Worm (Caenorhabditis elegans) whole organism, L4/young adult: Measurements from ENCODE around the gene cpna-2.

Experiments
- W03F9.2 ChIP-seq: fragments of 150-350 bp; optimal IDR thresholded peaks from 2 replicates; lab custom pipeline; 2014; ENCODE audit warnings: missing biosample characterization, missing genetic modification characterization
- dao-5 ChIP-seq: sonication (generic microtip); optimal IDR thresholded peaks from 2 replicates; lab custom pipeline; 2016; ENCODE audit warnings: missing genotype, missing genetic modification characterization, moderate library complexity, missing compliant biosample characterization
- him-1 ChIP-seq: sonication (generic microtip); optimal IDR thresholded peaks from 2 replicates; lab custom pipeline; 2016; ENCODE audit warnings: missing genotype, missing genetic modification reagents, missing genetic modification characterization, missing compliant biosample characterization

ce11 chrII:7694745-7695144 is 30.0 kb upstream of the cpna-2 start:
- TF ChIP-seq him-1 = no peak
- no peak for TF ChIP-seq W03F9.2
- TF ChIP-seq dao-5 = no peak
